Fruit fly (Drosophila melanogaster) whole organism, embryonic: Measurements from ENCODE around the gene CG13893.

Source experiments
- ATbp ChIP-seq: fragments of 200-800 bp; sonication (Bioruptor generic); optimal IDR thresholded peaks from 2 replicates; lab custom pipeline; 2017; ENCODE audit warnings: missing biosample characterization, mild to moderate bottlenecking, missing genetic modification characterization, missing genetic modification reagents
- BEAF-32 ChIP-seq: fragments of 200-800 bp; sonication (Bioruptor generic); optimal IDR thresholded peaks from 3 replicates; lab custom pipeline; 2017; ENCODE audit warnings: missing biosample characterization, missing genetic modification characterization, mild to moderate bottlenecking, moderate library complexity, missing genetic modification reagents
- CG10321 ChIP-seq: fragments of 200-800 bp; sonication (Bioruptor generic); IDR thresholded peaks from 2 replicates; pipeline ENCODE4 v1.3.6; 2022; ENCODE audit warnings: missing biosample characterization, missing genetic modification characterization
- CG10654 ChIP-seq: fragments of 200-800 bp; sonication (Bioruptor generic); optimal IDR thresholded peaks from 2 replicates; lab custom pipeline; 2016; ENCODE audit warnings: missing biosample characterization, missing genetic modification characterization
- CG11456 ChIP-seq: fragments of 200-800 bp; sonication (Bioruptor generic); IDR thresholded peaks from 3 replicates; pipeline ENCODE4 v1.3.6; 2022; ENCODE audit warnings: missing biosample characterization, missing genetic modification characterization
- CG13287 ChIP-seq: fragments of 200-800 bp; sonication (Bioruptor generic); IDR thresholded peaks from 2 replicates; pipeline ENCODE4 v1.3.6; 2022; ENCODE audit warnings: missing biosample characterization, missing genetic modification characterization; ENCODE audit not compliant: partially characterized antibody
- CG14014 ChIP-seq: fragments of 200-800 bp; sonication (Bioruptor generic); IDR thresholded peaks from 2 replicates; pipeline ENCODE4 v1.3.6; 2022; ENCODE audit warnings: missing biosample characterization, missing genetic modification characterization
- CG14667 ChIP-seq: fragments of 200-800 bp; sonication (Bioruptor generic); IDR thresholded peaks from 2 replicates; pipeline ENCODE4 v1.3.6; 2022; ENCODE audit warnings: missing biosample characterization, missing genetic modification characterization
- CG14710 ChIP-seq: fragments of 200-800 bp; sonication (Bioruptor generic); optimal IDR thresholded peaks from 3 replicates; lab custom pipeline; 2019; ENCODE audit warnings: missing biosample characterization, mild to moderate bottlenecking, missing genetic modification characterization, moderate library complexity
- CG15514 ChIP-seq: fragments of 200-800 bp; sonication (Bioruptor generic); optimal IDR thresholded peaks from 3 replicates; lab custom pipeline; 2017; ENCODE audit warnings: missing biosample characterization, missing genetic modification characterization, mild to moderate bottlenecking, moderate library complexity, missing genetic modification reagents
- CG17359 ChIP-seq: fragments of 200-800 bp; sonication (Bioruptor generic); optimal IDR thresholded peaks from 3 replicates; lab custom pipeline; 2018; ENCODE audit warnings: missing biosample characterization, mild to moderate bottlenecking, missing genetic modification characterization, moderate library complexity
- CG17568 ChIP-seq: fragments of 200-800 bp; sonication (Bioruptor generic); optimal IDR thresholded peaks from 2 replicates; lab custom pipeline; 2018; ENCODE audit warnings: missing biosample characterization, mild to moderate bottlenecking, missing genetic modification characterization, moderate library complexity
- CG18262 ChIP-seq: fragments of 200-800 bp; optimal IDR thresholded peaks from 3 replicates; lab custom pipeline; 2019; ENCODE audit warnings: missing biosample characterization, mild to moderate bottlenecking, missing genetic modification characterization, moderate library complexity
- CG2129 ChIP-seq: fragments of 200-800 bp; sonication (Bioruptor generic); IDR thresholded peaks from 2 replicates; pipeline ENCODE4 v1.3.6; 2022; ENCODE audit warnings: missing biosample characterization, missing genetic modification characterization; ENCODE audit not compliant: partially characterized antibody
- CG34224 ChIP-seq: fragments of 200-800 bp; sonication (Bioruptor generic); IDR thresholded peaks from 3 replicates; pipeline ENCODE4 v1.3.6; 2022; ENCODE audit warnings: missing biosample characterization, missing genetic modification characterization; ENCODE audit not compliant: partially characterized antibody
- CG42726 ChIP-seq: fragments of 200-800 bp; sonication (Bioruptor generic); IDR thresholded peaks from 2 replicates; pipeline ENCODE4 v1.3.6; 2022; ENCODE audit warnings: missing biosample characterization, missing genetic modification characterization; ENCODE audit not compliant: partially characterized antibody
- CG4360 ChIP-seq: fragments of 200-800 bp; sonication (Bioruptor generic); IDR thresholded peaks from 2 replicates; pipeline ENCODE4 v1.3.6; 2022; ENCODE audit warnings: missing biosample characterization, missing genetic modification characterization
- CG5180 ChIP-seq: fragments of 200-800 bp; sonication (Bioruptor generic); optimal IDR thresholded peaks from 3 replicates; lab custom pipeline; 2017; ENCODE audit warnings: missing biosample characterization, missing genetic modification characterization, mild to moderate bottlenecking, moderate library complexity, missing genetic modification reagents
- CG6683 ChIP-seq: fragments of 200-800 bp; sonication (Bioruptor generic); optimal IDR thresholded peaks from 2 replicates; lab custom pipeline; 2017; ENCODE audit warnings: missing biosample characterization, mild to moderate bottlenecking, missing genetic modification characterization, missing genetic modification reagents
- D19A ChIP-seq: fragments of 200-800 bp; optimal IDR thresholded peaks from 3 replicates; lab custom pipeline; 2019; ENCODE audit warnings: missing biosample characterization, mild to moderate bottlenecking, missing genetic modification characterization, moderate library complexity
- D19B ChIP-seq: fragments of 200-800 bp; sonication (Bioruptor generic); optimal IDR thresholded peaks from 2 replicates; lab custom pipeline; 2017; ENCODE audit warnings: missing biosample characterization, mild to moderate bottlenecking, missing genetic modification characterization
- Dfd ChIP-seq, 2 experiments: fragments of >200 bp; optimal IDR thresholded peaks; 2 replicates each; lab custom pipeline; 2017; ENCODE audit warnings: missing biosample characterization in 2 of 2, missing genetic modification characterization in 2 of 2
- Dll ChIP-seq: fragments of 200-800 bp; sonication (Bioruptor generic); IDR thresholded peaks from 4 replicates; pipeline ENCODE4 v1.3.6; 2022; ENCODE audit warnings: missing biosample characterization, missing genetic modification characterization; ENCODE audit not compliant: partially characterized antibody
- Dref ChIP-seq: fragments of 200-800 bp; sonication (Bioruptor generic); IDR thresholded peaks from 2 replicates; pipeline ENCODE4 v1.3.6; 2022; ENCODE audit warnings: missing biosample characterization, missing genetic modification characterization
- GATAe ChIP-seq: fragments of 200-800 bp; sonication (Bioruptor generic); conservative IDR thresholded peaks from 2 replicates; pipeline ENCODE4 v1.3.6; 2022; ENCODE audit warnings: missing biosample characterization, missing genetic modification characterization
- Hmr ChIP-seq: fragments of 200-800 bp; sonication (Bioruptor generic); optimal IDR thresholded peaks from 3 replicates; lab custom pipeline; 2017; ENCODE audit warnings: mild to moderate bottlenecking, missing biosample characterization, missing genetic modification reagents, missing genetic modification characterization
- Oli ChIP-seq: fragments of 200-800 bp; sonication (Bioruptor generic); optimal IDR thresholded peaks from 2 replicates; lab custom pipeline; 2018; ENCODE audit warnings: missing biosample characterization, mild to moderate bottlenecking, missing genetic modification characterization, moderate library complexity
- ase ChIP-seq: fragments of 200-800 bp; sonication (Bioruptor generic); IDR thresholded peaks from 3 replicates; pipeline ENCODE4 v1.3.6; 2022; ENCODE audit warnings: missing biosample characterization, missing genetic modification characterization
- cg ChIP-seq: fragments of 200-800 bp; sonication (Bioruptor generic); optimal IDR thresholded peaks from 3 replicates; lab custom pipeline; 2019; ENCODE audit warnings: missing biosample characterization, mild to moderate bottlenecking, missing genetic modification characterization, moderate library complexity
- dm ChIP-seq: fragments of 200-800 bp; sonication (Bioruptor generic); optimal IDR thresholded peaks from 3 replicates; lab custom pipeline; 2016; ENCODE audit warnings: missing biosample characterization, missing genetic modification characterization
- ewg ChIP-seq: fragments of 200-800 bp; sonication (Bioruptor generic); optimal IDR thresholded peaks from 3 replicates; lab custom pipeline; 2017; ENCODE audit warnings: mild to moderate bottlenecking, missing biosample characterization, missing genetic modification reagents, missing genetic modification characterization
- exex ChIP-seq: fragments of 200-800 bp; sonication (Bioruptor generic); optimal IDR thresholded peaks from 4 replicates; lab custom pipeline; 2018; ENCODE audit warnings: missing biosample characterization, mild to moderate bottlenecking, missing genetic modification characterization, moderate library complexity
- gfzf ChIP-seq: fragments of 200-800 bp; sonication (Bioruptor generic); optimal IDR thresholded peaks from 2 replicates; lab custom pipeline; 2016; ENCODE audit warnings: missing biosample characterization, mild to moderate bottlenecking, missing genetic modification characterization, moderate library complexity
- hbn ChIP-seq: fragments of 200-800 bp; sonication (Bioruptor generic); IDR thresholded peaks from 2 replicates; pipeline ENCODE4 v1.3.6; 2022; ENCODE audit warnings: missing biosample characterization, missing genetic modification characterization; ENCODE audit not compliant: partially characterized antibody
- jigr1 ChIP-seq: fragments of 200-800 bp; sonication (Bioruptor generic); IDR thresholded peaks from 3 replicates; pipeline ENCODE4 v1.3.6; 2022; ENCODE audit warnings: missing biosample characterization, missing genetic modification characterization
- jumu ChIP-seq: fragments of 200-800 bp; sonication (Bioruptor generic); optimal IDR thresholded peaks from 3 replicates; lab custom pipeline; 2016; ENCODE audit warnings: missing biosample characterization, missing genetic modification characterization
- knrl ChIP-seq: fragments of 200-800 bp; sonication (Bioruptor generic); IDR thresholded peaks from 3 replicates; pipeline ENCODE4 v1.3.6; 2022; ENCODE audit warnings: missing biosample characterization, missing genetic modification characterization; ENCODE audit not compliant: partially characterized antibody
- nau ChIP-seq: fragments of 200-800 bp; sonication (Bioruptor generic); optimal IDR thresholded peaks from 3 replicates; lab custom pipeline; 2017; ENCODE audit warnings: missing biosample characterization, mild to moderate bottlenecking, missing genetic modification characterization, missing genetic modification reagents
- nerfin-2 ChIP-seq: fragments of 200-800 bp; sonication (Bioruptor generic); IDR thresholded peaks from 2 replicates; pipeline ENCODE4 v1.3.6; 2022; ENCODE audit warnings: missing biosample characterization, missing genetic modification characterization; ENCODE audit not compliant: partially characterized antibody
- onecut ChIP-seq: fragments of 200-800 bp; sonication (Bioruptor generic); IDR thresholded peaks from 2 replicates; pipeline ENCODE4 v1.3.6; 2022; ENCODE audit warnings: missing biosample characterization, missing genetic modification characterization
- peb ChIP-seq: fragments of 200-800 bp; sonication (Bioruptor generic); IDR thresholded peaks from 2 replicates; pipeline ENCODE4 v1.3.6; 2022; ENCODE audit warnings: missing biosample characterization, missing genetic modification characterization
- pita ChIP-seq: fragments of 200-800 bp; sonication (Bioruptor generic); optimal IDR thresholded peaks from 2 replicates; lab custom pipeline; 2017; ENCODE audit warnings: missing biosample characterization, mild to moderate bottlenecking, missing genetic modification characterization
- psq ChIP-seq: fragments of 200-800 bp; sonication (Bioruptor generic); optimal IDR thresholded peaks from 2 replicates; lab custom pipeline; 2017; ENCODE audit warnings: missing biosample characterization, missing genetic modification characterization
- repo ChIP-seq: fragments of 200-800 bp; sonication (Bioruptor generic); optimal IDR thresholded peaks from 2 replicates; lab custom pipeline; 2016; ENCODE audit warnings: missing biosample characterization, missing genetic modification characterization
- row ChIP-seq: fragments of 200-800 bp; sonication (Bioruptor generic); IDR thresholded peaks from 3 replicates; pipeline ENCODE4 v1.3.6; 2022; ENCODE audit warnings: missing biosample characterization, missing genetic modification characterization
- sc ChIP-seq, 3 experiments: fragments of >200 bp in 2 of 3; fragments of 200-800 bp in 1 of 3; sonication (Bioruptor generic) in 1 of 3; optimal IDR thresholded peaks; 2 replicates in 2 of 3; 3 replicates in 1 of 3; lab custom pipeline; 2017; ENCODE audit warnings: mild to moderate bottlenecking in 1 of 3, missing biosample characterization in 1 of 3, missing genetic modification characterization in 1 of 3, missing genetic modification reagents in 1 of 3
- sna ChIP-seq: fragments of 200-800 bp; sonication (Bioruptor generic); IDR thresholded peaks from 2 replicates; pipeline ENCODE4 v1.3.6; 2022; ENCODE audit warnings: missing biosample characterization, missing genetic modification characterization; ENCODE audit not compliant: partially characterized antibody
- tap ChIP-seq: fragments of 200-800 bp; optimal IDR thresholded peaks from 3 replicates; lab custom pipeline; 2019; ENCODE audit warnings: missing biosample characterization, mild to moderate bottlenecking, missing genetic modification characterization, moderate library complexity
- tll ChIP-seq, 2 experiments: fragments of 200-800 bp in 1 of 2; fragments of >200 bp in 1 of 2; sonication (Bioruptor generic) in 1 of 2; optimal IDR thresholded peaks; 2 replicates each; lab custom pipeline; 2017 to 2019; ENCODE audit warnings: missing biosample characterization in 2 of 2, missing genetic modification characterization in 2 of 2, mild to moderate bottlenecking in 1 of 2, moderate library complexity in 1 of 2

The CG13893 gene

DNA sequence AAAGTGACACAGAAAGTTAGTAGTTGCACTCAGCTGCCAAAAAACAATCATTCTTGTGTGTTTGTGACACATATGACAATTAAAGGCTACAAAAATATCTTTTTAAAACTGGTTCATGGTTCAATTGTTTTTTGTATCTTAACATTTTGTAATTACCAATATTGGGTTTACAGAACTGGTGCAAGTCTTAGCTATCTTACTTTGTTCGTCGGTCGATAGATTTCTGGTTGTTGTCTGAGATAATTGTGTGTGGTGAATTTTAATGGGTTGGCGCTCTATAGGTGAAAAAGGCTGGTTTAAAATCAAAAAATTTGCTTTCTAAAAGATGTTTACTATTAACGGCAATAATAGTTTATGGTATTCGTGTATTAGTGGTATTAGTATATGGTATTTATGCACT is 893 bp upstream of the CG13893 start (continued):
- TF ChIP-seq sc (optimal IDR thresholded peaks at IDR 0.05; lab: Kevin White, UChicago) (no peak), sc (GFP tag; optimal IDR thresholded peaks at IDR 0.05; lab: Kevin White, UChicago) (no peak), dm (no peak), jumu (GFP tag; lab: Kevin White, UChicago) (no peak), jigr1 (no peak), ase (no peak), pita (GFP tag; lab: Kevin White, UChicago) (peak; percentile 65), CG14014 (GFP tag; lab: Robert Waterston, UW) (no peak), cg (GFP tag; lab: Kevin White, UChicago) (no peak), hbn (peak; percentile 43; the same call in 1 of the 2 replicates), CG42726 (GFP tag; lab: Robert Waterston, UW) (0 out of 2 replicates have a peak, but pooled peaks have one; percentile 25), Hmr (GFP tag; lab: Kevin White, UChicago) (no peak), Dll (GFP tag; lab: Robert Waterston, UW) (peak; percentile 31; the same call in 2 of the 4 replicates), Oli (tag; lab: Kevin White, UChicago) (no peak), CG17568 (GFP tag; lab: Kevin White, UChicago) (no peak), CG11456 (GFP tag; lab: Robert Waterston, UW) (no peak), psq (no peak), CG10654 (no peak), nerfin-2 (GFP tag; lab: Robert Waterston, UW) (no peak), CG13287 (GFP tag; lab: Robert Waterston, UW) (peak; percentile 70), tap (no peak), gfzf (GFP tag; lab: Kevin White, UChicago) (peak; percentile 49), ATbp (GFP tag; lab: Kevin White, UChicago) (no peak), repo (no peak), GATAe (GFP tag; lab: Robert Waterston, UW) (no peak), row (peak; percentile 23; the same call in 1 of the 3 replicates), BEAF-32 (peak; percentile 58), exex (peak; percentile 64), tll (GFP tag; optimal IDR thresholded peaks at IDR 0.05; lab: Kevin White, UChicago) (no peak), Dfd (GFP tag; optimal IDR thresholded peaks at IDR 0.05; lab: Kevin White, UChicago) (no peak), CG14710 (tag; lab: Kevin White, UChicago) (peak; percentile 25), sna (GFP tag; lab: Robert Waterston, UW) (no peak), D19A (tag; lab: Kevin White, UChicago) (no peak), CG4360 (GFP tag; lab: Robert Waterston, UW) (no peak), nau (GFP tag; lab: Kevin White, UChicago) (no peak), CG34224 (no peak), peb (GFP tag; lab: Robert Waterston, UW) (no peak), CG5180 (GFP tag; lab: Kevin White, UChicago) (no peak), CG15514 (GFP tag; lab: Kevin White, UChicago) (peak; percentile 19), CG17359 (no peak), ewg (no peak), CG10321 (GFP tag; lab: Robert Waterston, UW) (no peak), Dref (GFP tag; lab: Robert Waterston, UW) (peak; percentile 59), CG6683 (GFP tag; lab: Kevin White, UChicago) (no peak), CG14667 (GFP tag; lab: Robert Waterston, UW) (no peak), knrl (GFP tag; lab: Robert Waterston, UW) (peak; percentile 59), CG2129 (GFP tag; lab: Robert Waterston, UW) (no peak), CG18262 (tag; lab: Kevin White, UChicago) (no peak), onecut (GFP tag; lab: Robert Waterston, UW) (no peak), D19B (no peak)
